Worm (Caenorhabditis elegans) whole organism, late embryonic: ENCODE data around the gene K08E7.6.

Experiments
- C08G9.2 ChIP-seq: sonication (generic microtip); optimal IDR thresholded peaks from 2 replicates; lab custom pipeline; 2016; ENCODE audit warnings: mild to moderate bottlenecking, missing genetic modification characterization, moderate library complexity, missing compliant biosample characterization
- C38D4.7 ChIP-seq: fragments of 200-800 bp; sonication (Bioruptor generic); optimal IDR thresholded peaks from 2 replicates; lab custom pipeline; 2018; ENCODE audit warnings: mild to moderate bottlenecking, missing genetic modification characterization, moderate library complexity, missing compliant biosample characterization
- K09A11.1 ChIP-seq: sonication (generic microtip); optimal IDR thresholded peaks from 2 replicates; lab custom pipeline; 2017; ENCODE audit warnings: antibody characterized with exemption, mild to moderate bottlenecking, missing genetic modification characterization, missing compliant biosample characterization; ENCODE audit not compliant: insufficient read depth
- T23F11.4 ChIP-seq: fragments of 200-800 bp; sonication (Bioruptor generic); optimal IDR thresholded peaks from 2 replicates; lab custom pipeline; 2018; ENCODE audit warnings: mild to moderate bottlenecking, missing genetic modification characterization, missing compliant biosample characterization
- ahr-1 ChIP-seq: sonication (generic microtip); optimal IDR thresholded peaks from 2 replicates; lab custom pipeline; 2016; ENCODE audit warnings: missing genetic modification characterization, missing compliant biosample characterization
- ama-1 ChIP-seq: fragments of 150-350 bp; optimal IDR thresholded peaks from 2 replicates; lab custom pipeline; 2014
- ceh-14 ChIP-seq: sonication (generic microtip); optimal IDR thresholded peaks from 2 replicates; lab custom pipeline; 2016; ENCODE audit warnings: missing genotype, missing genetic modification characterization, missing compliant biosample characterization
- ceh-18 ChIP-seq: sonication (generic microtip); optimal IDR thresholded peaks from 2 replicates; lab custom pipeline; 2016; ENCODE audit warnings: missing genetic modification characterization, missing compliant biosample characterization
- ceh-24 ChIP-seq: sonication (generic microtip); optimal IDR thresholded peaks from 2 replicates; lab custom pipeline; 2016; ENCODE audit warnings: mild to moderate bottlenecking, missing genetic modification characterization, missing compliant biosample characterization
- ceh-30 ChIP-seq: fragments of 150-350 bp; optimal IDR thresholded peaks from 2 replicates; lab custom pipeline; 2014; ENCODE audit warnings: missing biosample characterization, missing genetic modification characterization
- ceh-6 ChIP-seq: fragments of 200-800 bp; sonication (Bioruptor generic); optimal IDR thresholded peaks from 2 replicates; lab custom pipeline; 2018; ENCODE audit warnings: mild to moderate bottlenecking, missing genetic modification characterization, missing compliant biosample characterization
- dmd-4 ChIP-seq: sonication (generic microtip); optimal IDR thresholded peaks from 2 replicates; lab custom pipeline; 2016; ENCODE audit warnings: borderline replicate concordance, missing genetic modification characterization, missing compliant biosample characterization
- elt-2 ChIP-seq: sonication (generic microtip); optimal IDR thresholded peaks from 2 replicates; lab custom pipeline; 2016; ENCODE audit warnings: missing genetic modification reagents, missing genetic modification characterization, missing compliant biosample characterization
- elt-4 ChIP-seq: sonication (generic microtip); optimal IDR thresholded peaks from 2 replicates; lab custom pipeline; 2016; ENCODE audit warnings: missing genetic modification characterization, missing compliant biosample characterization
- fkh-6 ChIP-seq: sonication (generic microtip); optimal IDR thresholded peaks from 2 replicates; lab custom pipeline; 2016; ENCODE audit warnings: missing genetic modification characterization, missing compliant biosample characterization
- gmeb-2 ChIP-seq: sonication (generic microtip); optimal IDR thresholded peaks from 2 replicates; lab custom pipeline; 2016; ENCODE audit warnings: missing genetic modification characterization, inconsistent platforms, missing compliant biosample characterization
- hlh-13 ChIP-seq: fragments of 200-800 bp; sonication (Bioruptor generic); optimal IDR thresholded peaks from 2 replicates; lab custom pipeline; 2018; ENCODE audit warnings: mild to moderate bottlenecking, missing genetic modification characterization, missing compliant biosample characterization
- hlh-30 ChIP-seq: sonication (generic microtip); optimal IDR thresholded peaks from 2 replicates; lab custom pipeline; 2017; ENCODE audit warnings: antibody characterized with exemption, missing genetic modification characterization, missing compliant biosample characterization; ENCODE audit not compliant: insufficient read depth
- hlh-6 ChIP-seq: sonication (generic microtip); optimal IDR thresholded peaks from 2 replicates; lab custom pipeline; 2016; ENCODE audit warnings: missing genotype, missing genetic modification characterization, missing compliant biosample characterization
- hlh-8 ChIP-seq: sonication (generic microtip); optimal IDR thresholded peaks from 2 replicates; lab custom pipeline; 2016; ENCODE audit warnings: missing genotype, missing genetic modification characterization, missing compliant biosample characterization
- lim-6 ChIP-seq: sonication (generic microtip); optimal IDR thresholded peaks from 2 replicates; lab custom pipeline; 2016; ENCODE audit warnings: missing genetic modification characterization, missing compliant biosample characterization
- nfya-1 ChIP-seq: sonication (generic microtip); optimal IDR thresholded peaks from 2 replicates; lab custom pipeline; 2017; ENCODE audit warnings: missing genetic modification characterization, mild to moderate bottlenecking, missing compliant biosample characterization, antibody characterized with exemption, moderate library complexity
- nhr-232 ChIP-seq: sonication (generic microtip); optimal IDR thresholded peaks from 2 replicates; lab custom pipeline; 2016; ENCODE audit warnings: missing genetic modification characterization, missing compliant biosample characterization
- npax-4 ChIP-seq: sonication (generic microtip); optimal IDR thresholded peaks from 2 replicates; lab custom pipeline; 2016; ENCODE audit warnings: missing genetic modification characterization, missing compliant biosample characterization
- odd-2 ChIP-seq: sonication (generic microtip); optimal IDR thresholded peaks from 2 replicates; lab custom pipeline; 2017; ENCODE audit warnings: antibody characterized with exemption, mild to moderate bottlenecking, missing genetic modification characterization, missing compliant biosample characterization
- pat-9 ChIP-seq: fragments of 200-800 bp; sonication (Bioruptor generic); optimal IDR thresholded peaks from 2 replicates; lab custom pipeline; 2018; ENCODE audit warnings: mild to moderate bottlenecking, missing genetic modification characterization, moderate library complexity, missing compliant biosample characterization
- pqm-1 ChIP-seq: sonication (generic microtip); optimal IDR thresholded peaks from 2 replicates; lab custom pipeline; 2016; ENCODE audit warnings: missing genetic modification characterization, missing compliant biosample characterization
- pros-1 ChIP-seq: fragments of 150-350 bp; optimal IDR thresholded peaks from 2 replicates; lab custom pipeline; 2014; ENCODE audit warnings: missing biosample characterization, missing genetic modification reagents, missing genetic modification characterization
- rnt-1 ChIP-seq: sonication (generic microtip); optimal IDR thresholded peaks from 2 replicates; lab custom pipeline; 2016; ENCODE audit warnings: missing genetic modification characterization, missing compliant biosample characterization
- sox-4 ChIP-seq: sonication (generic microtip); optimal IDR thresholded peaks from 2 replicates; lab custom pipeline; 2017; ENCODE audit warnings: mild to moderate bottlenecking, missing genetic modification characterization, inconsistent platforms, missing compliant biosample characterization
- syd-9 ChIP-seq: sonication (generic microtip); optimal IDR thresholded peaks from 2 replicates; lab custom pipeline; 2016; ENCODE audit warnings: mild to moderate bottlenecking, missing genetic modification characterization, moderate library complexity, missing compliant biosample characterization
- ttx-3 ChIP-seq: sonication (generic microtip); optimal IDR thresholded peaks from 2 replicates; lab custom pipeline; 2016; ENCODE audit warnings: missing genetic modification reagents, missing genetic modification characterization, missing compliant biosample characterization
- unc-3 ChIP-seq, 2 experiments: fragments of 200-800 bp in 1 of 2; sonication (Bioruptor generic) in 1 of 2; sonication (generic microtip) in 1 of 2; conservative IDR thresholded peaks in 1 of 2; optimal IDR thresholded peaks in 1 of 2; 2 replicates each; pipeline versions ENCODE4 v1.3.6 to Lab custom; 2016 to 2022; ENCODE audit warnings: missing compliant biosample characterization in 2 of 2, missing genetic modification characterization in 2 of 2, missing genetic modification reagents in 1 of 2
- unc-55 ChIP-seq: sonication (generic microtip); optimal IDR thresholded peaks from 2 replicates; lab custom pipeline; 2017; ENCODE audit warnings: missing biosample characterization, missing genetic modification reagents, missing genetic modification characterization
- ztf-16 ChIP-seq: sonication (generic microtip); optimal IDR thresholded peaks from 2 replicates; lab custom pipeline; 2017; ENCODE audit warnings: missing genetic modification characterization, missing compliant biosample characterization

K08E7.6 gene

ce11 chrIV:12542011-12542410 lies 38.9 kb downstream of the K08E7.6 start, which contains the start of gene ham-1:
Gene ham-1 (plus strand): TSS chrIV:12542183.
- no peak for TF ChIP-seq unc-3 (GFP tag; conservative IDR thresholded peaks at IDR 0.05; lab: Robert Waterston, UW)
- TF ChIP-seq unc-3 (tag; optimal IDR thresholded peaks at IDR 0.05; lab: Kevin White, UChicago) = no peak
- TF ChIP-seq ceh-24 = no peak
- no peak for TF ChIP-seq ceh-30 (tag; lab: Kevin White, UChicago)
- no peak for TF ChIP-seq hlh-30 (tag; lab: Kevin White, UChicago)
- no peak for TF ChIP-seq elt-2
- no peak for TF ChIP-seq C08G9.2 (tag; lab: Kevin White, UChicago)
- TF ChIP-seq hlh-6 (tag; lab: Kevin White, UChicago) = no peak
- TF ChIP-seq ztf-16 (tag; lab: Kevin White, UChicago) = no peak
- no peak for TF ChIP-seq pros-1 (tag; lab: Kevin White, UChicago)
- TF ChIP-seq sox-4 = no peak
- no peak for TF ChIP-seq ama-1 (lab: Kevin White, UChicago)
- no peak for TF ChIP-seq hlh-8 (tag; lab: Kevin White, UChicago)
- TF ChIP-seq K09A11.1 (tag; lab: Kevin White, UChicago) = no peak
- no peak for TF ChIP-seq T23F11.4 (GFP tag; lab: Kevin White, UChicago)
- TF ChIP-seq odd-2 (tag; lab: Kevin White, UChicago) = no peak
- TF ChIP-seq gmeb-2 (tag; lab: Kevin White, UChicago) = no peak
- no peak for TF ChIP-seq C38D4.7 (GFP tag; lab: Kevin White, UChicago)

ce11 chrIV:12540242-12540641 lies 40.7 kb downstream of the K08E7.6 start:
- no peak for TF ChIP-seq ceh-14 (tag; lab: Kevin White, UChicago)
- no peak for TF ChIP-seq rnt-1 (tag; lab: Kevin White, UChicago)
- TF ChIP-seq ahr-1 (tag; lab: Kevin White, UChicago) = no peak
- no peak for TF ChIP-seq pqm-1 (tag; lab: Kevin White, UChicago)
- TF ChIP-seq unc-3 (GFP tag; conservative IDR thresholded peaks at IDR 0.05; lab: Robert Waterston, UW) = no peak
- TF ChIP-seq unc-3 (tag; optimal IDR thresholded peaks at IDR 0.05; lab: Kevin White, UChicago) = no peak
- no peak for TF ChIP-seq ceh-6
- no peak for TF ChIP-seq lim-6 (tag; lab: Kevin White, UChicago)
- no peak for TF ChIP-seq ttx-3 (tag; lab: Kevin White, UChicago)
- TF ChIP-seq fkh-6 (tag; lab: Kevin White, UChicago) = no peak
- no peak for TF ChIP-seq nhr-232 (tag; lab: Kevin White, UChicago)
- no peak for TF ChIP-seq hlh-13 (GFP tag; lab: Kevin White, UChicago)

- TF ChIP-seq ceh-24 = no peak
- TF ChIP-seq ceh-6 = no peak
- TF ChIP-seq elt-4 (tag; lab: Kevin White, UChicago) = no peak
- TF ChIP-seq ceh-30 (tag; lab: Kevin White, UChicago) = no peak
- TF ChIP-seq pros-1 (tag; lab: Kevin White, UChicago) = no peak
- TF ChIP-seq unc-55 (GFP tag; lab: Kevin White, UChicago) = no peak
- TF ChIP-seq ama-1 (lab: Kevin White, UChicago) = no peak
- no peak for TF ChIP-seq odd-2 (tag; lab: Kevin White, UChicago)
- TF ChIP-seq npax-4 (tag; lab: Kevin White, UChicago) = no peak
- no peak for TF ChIP-seq dmd-4 (tag; lab: Kevin White, UChicago)
- TF ChIP-seq pat-9 (tag; lab: Kevin White, UChicago) = no peak
- no peak for TF ChIP-seq syd-9
- no peak for TF ChIP-seq nfya-1 (tag; lab: Kevin White, UChicago)
- TF ChIP-seq ceh-18 (tag; lab: Kevin White, UChicago) = no peak
- no peak for TF ChIP-seq gmeb-2 (tag; lab: Kevin White, UChicago)
- TF ChIP-seq T23F11.4 (GFP tag; lab: Kevin White, UChicago) = no peak
- no peak for TF ChIP-seq lim-6 (tag; lab: Kevin White, UChicago)
- TF ChIP-seq, all 69 proteins: peak for 0
These were observed 43.3 kb downstream of the K08E7.6 start for ce11 chrIV:12537694-12538093.
